Worm (Caenorhabditis elegans) whole organism, early embryonic: Measurements from ENCODE around the gene cdd-2.

ENCODE experiments used
- aly-1 ChIP-seq: sonication (generic microtip); optimal IDR thresholded peaks from 2 replicates; lab custom pipeline; 2016; ENCODE audit warnings: missing genetic modification characterization, missing compliant biosample characterization
- ama-1 ChIP-seq: fragments of 150-350 bp; optimal IDR thresholded peaks from 2 replicates; lab custom pipeline; 2014
- ceh-13 ChIP-seq: fragments of 200-800 bp; sonication (Bioruptor generic); optimal IDR thresholded peaks from 2 replicates; lab custom pipeline; 2018; ENCODE audit warnings: mild to moderate bottlenecking, missing genetic modification characterization, missing compliant biosample characterization
- ceh-36 ChIP-seq: sonication (generic microtip); optimal IDR thresholded peaks from 2 replicates; lab custom pipeline; 2016; ENCODE audit warnings: missing genetic modification characterization, inconsistent platforms, missing compliant biosample characterization
- flt-1 ChIP-seq: fragments of 200-800 bp; sonication (Bioruptor generic); IDR thresholded peaks from 2 replicates; pipeline ENCODE4 v1.3.6; 2022; ENCODE audit warnings: missing genetic modification characterization, missing compliant biosample characterization
- hmbx-1 ChIP-seq: sonication (generic microtip); optimal IDR thresholded peaks from 2 replicates; lab custom pipeline; 2016; ENCODE audit warnings: mild to moderate bottlenecking, missing genetic modification characterization, missing compliant biosample characterization
- hmg-4 ChIP-seq: fragments of 200-800 bp; sonication (Bioruptor generic); optimal IDR thresholded peaks from 2 replicates; lab custom pipeline; 2018; ENCODE audit warnings: mild to moderate bottlenecking, missing genetic modification characterization, missing compliant biosample characterization
- hnd-1 ChIP-seq: sonication (generic microtip); optimal IDR thresholded peaks from 2 replicates; lab custom pipeline; 2016; ENCODE audit warnings: missing genetic modification characterization, missing compliant biosample characterization
- pes-1 ChIP-seq: fragments of 200-800 bp; sonication (Bioruptor generic); IDR thresholded peaks from 2 replicates; pipeline ENCODE4 v1.3.6; 2022; ENCODE audit warnings: missing genetic modification reagents, missing genetic modification characterization, missing compliant biosample characterization
- tra-4 ChIP-seq: sonication (generic microtip); optimal IDR thresholded peaks from 2 replicates; lab custom pipeline; 2017; ENCODE audit warnings: missing genetic modification characterization, missing compliant biosample characterization

DNA sequence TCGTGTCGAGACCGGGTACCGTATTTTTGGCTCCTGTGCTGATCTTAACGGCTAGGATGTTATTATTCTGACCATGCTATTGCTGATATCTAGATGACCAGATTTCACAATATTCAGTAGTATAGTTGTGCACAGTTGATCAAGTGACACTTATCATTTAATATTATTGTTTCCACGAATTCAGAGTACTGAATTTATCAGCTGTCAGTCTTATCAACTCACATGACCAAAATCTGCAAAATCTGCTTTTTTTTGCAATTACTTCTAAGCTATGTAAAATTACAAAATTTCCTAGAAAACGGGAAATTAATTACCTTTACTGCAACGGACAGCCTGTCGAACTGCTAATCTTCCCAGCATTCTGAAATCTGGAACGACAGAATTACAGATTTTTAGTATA is 2.8 kb upstream of the cdd-2 start, which contains the start of gene pam-1:
- TF ChIP-seq ceh-36 (no peak), ama-1 (lab: Kevin White, UChicago) (no peak), flt-1 (GFP tag; lab: Robert Waterston, UW) (no peak), hnd-1 (tag; lab: Kevin White, UChicago) (no peak), pes-1 (GFP tag; lab: Robert Waterston, UW) (no peak), tra-4 (tag; lab: Kevin White, UChicago) (no peak), hmbx-1 (tag; lab: Kevin White, UChicago) (no peak), hmg-4 (GFP tag; lab: Kevin White, UChicago) (no peak), aly-1 (no peak), ceh-13 (GFP tag; lab: Kevin White, UChicago) (no peak)
